Worm (Caenorhabditis elegans) whole organism, L1 larva: Measurements from ENCODE around the gene nhl-2.
A peak's percentile ranks its signal among the peaks of the same experiment; 100 is the strongest.

Experiments
- C16A3.4 ChIP-seq: fragments of 150-350 bp; optimal IDR thresholded peaks from 2 replicates; lab custom pipeline; 2014; ENCODE audit warnings: missing biosample characterization, missing genetic modification characterization
- Y116A8C.19 ChIP-seq: sonication (generic microtip); optimal IDR thresholded peaks from 2 replicates; lab custom pipeline; 2016; ENCODE audit warnings: missing compliant biosample characterization, missing genetic modification characterization, borderline replicate concordance
- aha-1 ChIP-seq: fragments of 150-350 bp; optimal IDR thresholded peaks from 2 replicates; lab custom pipeline; 2014; ENCODE audit warnings: missing biosample characterization, missing genetic modification characterization
- alr-1 ChIP-seq: fragments of 200-800 bp; sonication (Bioruptor generic); optimal IDR thresholded peaks from 2 replicates; lab custom pipeline; 2018; ENCODE audit warnings: borderline replicate concordance, mild to moderate bottlenecking, missing genetic modification characterization, missing compliant biosample characterization
- blmp-1 ChIP-seq: fragments of 150-350 bp; optimal IDR thresholded peaks from 2 replicates; lab custom pipeline; 2014; ENCODE audit warnings: missing biosample characterization, missing genetic modification characterization
- ceh-88 ChIP-seq: fragments of 200-800 bp; sonication (Bioruptor generic); IDR thresholded peaks from 2 replicates; pipeline ENCODE4 v1.3.6; 2022; ENCODE audit warnings: missing genetic modification characterization, missing compliant biosample characterization
- ceh-90 ChIP-seq: sonication (generic microtip); optimal IDR thresholded peaks from 2 replicates; lab custom pipeline; 2016; ENCODE audit warnings: missing genetic modification characterization, missing compliant biosample characterization
- dpl-1 ChIP-seq, 3 experiments: fragments of 150-350 bp in 2 of 3; sonication (generic microtip) in 1 of 3; optimal IDR thresholded peaks; 2 replicates each; lab custom pipeline; 2014 to 2017; ENCODE audit warnings: missing biosample characterization in 3 of 3, missing genetic modification characterization in 3 of 3, missing genetic modification reagents in 3 of 3
- efl-1 ChIP-seq, 4 experiments: fragments of 150-350 bp; optimal IDR thresholded peaks in 3 of 4; peaks in 1 of 4; 1 replicate in 1 of 4; 2 replicates in 3 of 4; lab custom pipeline; 2014; ENCODE audit warnings: missing biosample characterization in 2 of 4, missing genetic modification characterization in 2 of 4, missing genetic modification reagents in 2 of 4
- efl-3 ChIP-seq: fragments of 200-800 bp; sonication (Bioruptor generic); optimal IDR thresholded peaks from 2 replicates; lab custom pipeline; 2018; ENCODE audit warnings: mild to moderate bottlenecking, missing genetic modification characterization, missing compliant biosample characterization
- egl-13 ChIP-seq: sonication (generic microtip); optimal IDR thresholded peaks from 2 replicates; lab custom pipeline; 2016; ENCODE audit warnings: missing genotype, missing genetic modification reagents, missing genetic modification characterization, missing compliant biosample characterization
- elt-2 ChIP-seq: sonication (generic microtip); optimal IDR thresholded peaks from 2 replicates; lab custom pipeline; 2016; ENCODE audit warnings: missing genetic modification characterization, mild to moderate bottlenecking, inconsistent platforms, missing compliant biosample characterization, missing genetic modification reagents
- elt-3 ChIP-seq, 6 experiments: fragments of 150-350 bp in 1 of 6; sonication (generic microtip); optimal IDR thresholded peaks; 2 replicates each; lab custom pipeline; 2017 to 2018; ENCODE audit warnings: missing biosample characterization in 6 of 6, missing genetic modification characterization in 6 of 6, inconsistent platforms in 1 of 6
- fkh-10 ChIP-seq: sonication (generic microtip); optimal IDR thresholded peaks from 2 replicates; lab custom pipeline; 2017; ENCODE audit warnings: missing biosample characterization, missing genetic modification reagents, missing genetic modification characterization
- fkh-4 ChIP-seq: sonication (generic microtip); optimal IDR thresholded peaks from 2 replicates; lab custom pipeline; 2016; ENCODE audit warnings: missing compliant biosample characterization, missing genetic modification characterization, borderline replicate concordance
- fkh-8 ChIP-seq: sonication (generic microtip); optimal IDR thresholded peaks from 2 replicates; lab custom pipeline; 2016; ENCODE audit warnings: mild to moderate bottlenecking, missing genetic modification characterization, missing compliant biosample characterization
- fos-1 ChIP-seq: fragments of 150-350 bp; optimal IDR thresholded peaks from 2 replicates; lab custom pipeline; 2014; ENCODE audit warnings: missing biosample characterization, missing genetic modification characterization
- hlh-17 ChIP-seq: fragments of 200-800 bp; sonication (Bioruptor generic); optimal IDR thresholded peaks from 2 replicates; lab custom pipeline; 2018; ENCODE audit warnings: missing genetic modification characterization, mild to moderate bottlenecking, missing compliant biosample characterization, moderate library complexity, borderline replicate concordance
- hlh-4 ChIP-seq: sonication (generic microtip); optimal IDR thresholded peaks from 2 replicates; lab custom pipeline; 2016; ENCODE audit warnings: mild to moderate bottlenecking, missing genetic modification characterization, missing compliant biosample characterization
- irx-1 ChIP-seq: sonication (generic microtip); optimal IDR thresholded peaks from 2 replicates; lab custom pipeline; 2016; ENCODE audit warnings: missing genetic modification characterization, missing compliant biosample characterization
- isw-1 ChIP-seq: fragments of 200-800 bp; sonication (Bioruptor generic); IDR thresholded peaks from 2 replicates; pipeline ENCODE4 v1.3.6; 2022; ENCODE audit warnings: missing genetic modification characterization, missing compliant biosample characterization
- lin-13 ChIP-seq: fragments of 150-350 bp; optimal IDR thresholded peaks from 2 replicates; lab custom pipeline; 2014; ENCODE audit warnings: missing biosample characterization, missing genetic modification reagents, missing genetic modification characterization
- lin-14 ChIP-seq: fragments of 200-800 bp; sonication (Bioruptor generic); optimal IDR thresholded peaks from 2 replicates; lab custom pipeline; 2018; ENCODE audit warnings: mild to moderate bottlenecking, missing genetic modification characterization, moderate library complexity, missing compliant biosample characterization
- lin-15B ChIP-seq: fragments of 150-350 bp; sonication (generic microtip); optimal IDR thresholded peaks from 3 replicates; lab custom pipeline; 2014; ENCODE audit warnings: missing biosample characterization, missing genetic modification characterization
- lin-35 ChIP-seq, 2 experiments: fragments of 150-350 bp; optimal IDR thresholded peaks; 2 replicates each; lab custom pipeline; 2014; ENCODE audit warnings: missing biosample characterization in 2 of 2, missing genetic modification characterization in 2 of 2, missing genetic modification reagents in 2 of 2
- lir-3 ChIP-seq: sonication (generic microtip); optimal IDR thresholded peaks from 2 replicates; lab custom pipeline; 2016; ENCODE audit warnings: mild to moderate bottlenecking, missing genetic modification characterization, moderate library complexity, missing compliant biosample characterization; ENCODE audit not compliant: poor library complexity
- lsy-2 ChIP-seq, 2 experiments: fragments of 150-350 bp; optimal IDR thresholded peaks; 2 replicates each; lab custom pipeline; 2014; ENCODE audit warnings: missing biosample characterization in 2 of 2, missing genetic modification characterization in 2 of 2
- mep-1 ChIP-seq: fragments of 150-350 bp; optimal IDR thresholded peaks from 2 replicates; lab custom pipeline; 2014; ENCODE audit warnings: missing biosample characterization, missing genetic modification characterization
- nhr-20 ChIP-seq: sonication (generic microtip); optimal IDR thresholded peaks from 2 replicates; lab custom pipeline; 2016; ENCODE audit warnings: mild to moderate bottlenecking, missing genetic modification characterization, missing compliant biosample characterization
- nhr-47 ChIP-seq: sonication (generic microtip); optimal IDR thresholded peaks from 2 replicates; lab custom pipeline; 2016; ENCODE audit warnings: mild to moderate bottlenecking, missing genetic modification characterization, moderate library complexity, missing compliant biosample characterization
- nhr-71 ChIP-seq: sonication (generic microtip); optimal IDR thresholded peaks from 2 replicates; lab custom pipeline; 2016; ENCODE audit warnings: mild to moderate bottlenecking, missing genetic modification characterization, moderate library complexity, missing compliant biosample characterization
- nhr-77 ChIP-seq: fragments of 150-350 bp; optimal IDR thresholded peaks from 2 replicates; lab custom pipeline; 2014; ENCODE audit warnings: missing biosample characterization, missing genetic modification characterization
- nhr-84 ChIP-seq: sonication (generic microtip); optimal IDR thresholded peaks from 2 replicates; lab custom pipeline; 2017; ENCODE audit warnings: missing biosample characterization, missing genetic modification characterization
- nhr-90 ChIP-seq: sonication (generic microtip); optimal IDR thresholded peaks from 2 replicates; lab custom pipeline; 2016; ENCODE audit warnings: mild to moderate bottlenecking, missing genetic modification characterization, missing compliant biosample characterization; ENCODE audit not compliant: poor library complexity
- pag-3 ChIP-seq: sonication (generic microtip); optimal IDR thresholded peaks from 2 replicates; lab custom pipeline; 2017; ENCODE audit warnings: missing genetic modification characterization, mild to moderate bottlenecking, missing compliant biosample characterization, antibody characterized with exemption, borderline replicate concordance; ENCODE audit not compliant: insufficient read depth
- pax-3 ChIP-seq: fragments of 200-800 bp; sonication (Bioruptor generic); optimal IDR thresholded peaks from 2 replicates; lab custom pipeline; 2018; ENCODE audit warnings: mild to moderate bottlenecking, missing genetic modification characterization, moderate library complexity, missing compliant biosample characterization
- rnt-1 ChIP-seq: sonication (generic microtip); optimal IDR thresholded peaks from 2 replicates; lab custom pipeline; 2016; ENCODE audit warnings: mild to moderate bottlenecking, missing genetic modification characterization, moderate library complexity, missing compliant biosample characterization
- snu-23 ChIP-seq: sonication (generic microtip); optimal IDR thresholded peaks from 2 replicates; lab custom pipeline; 2016; ENCODE audit warnings: missing genetic modification characterization, missing compliant biosample characterization
- sox-4 ChIP-seq: sonication (generic microtip); optimal IDR thresholded peaks from 2 replicates; lab custom pipeline; 2016; ENCODE audit warnings: missing genetic modification characterization, missing compliant biosample characterization
- sptf-1 ChIP-seq: fragments of 150-350 bp; optimal IDR thresholded peaks from 2 replicates; lab custom pipeline; 2014; ENCODE audit warnings: missing biosample characterization, missing genetic modification characterization
- sup-37 ChIP-seq: fragments of 200-800 bp; sonication (Bioruptor generic); optimal IDR thresholded peaks from 2 replicates; lab custom pipeline; 2018; ENCODE audit warnings: mild to moderate bottlenecking, missing genetic modification characterization, missing compliant biosample characterization
- swsn-7 ChIP-seq: sonication (generic microtip); optimal IDR thresholded peaks from 2 replicates; lab custom pipeline; 2016; ENCODE audit warnings: missing genetic modification characterization, missing compliant biosample characterization
- tbx-2 ChIP-seq: sonication (generic microtip); optimal IDR thresholded peaks from 2 replicates; lab custom pipeline; 2016; ENCODE audit warnings: missing genetic modification characterization, missing compliant biosample characterization
- unc-130 ChIP-seq: fragments of 150-350 bp; optimal IDR thresholded peaks from 2 replicates; lab custom pipeline; 2017; ENCODE audit warnings: missing biosample characterization, missing genetic modification characterization, inconsistent platforms
- unc-62 ChIP-seq: fragments of 150-350 bp; optimal IDR thresholded peaks from 2 replicates; lab custom pipeline; 2014; ENCODE audit warnings: missing biosample characterization, missing genetic modification reagents, missing genetic modification characterization
- unc-86 ChIP-seq: sonication (generic microtip); optimal IDR thresholded peaks from 2 replicates; lab custom pipeline; 2016; ENCODE audit warnings: missing genetic modification characterization, missing compliant biosample characterization
- unc-98 ChIP-seq: fragments of 200-800 bp; sonication (Bioruptor generic); IDR thresholded peaks from 2 replicates; pipeline ENCODE4 v1.3.6; 2022; ENCODE audit warnings: missing genetic modification characterization, missing compliant biosample characterization
- zag-1 ChIP-seq: fragments of 150-350 bp; optimal IDR thresholded peaks from 2 replicates; lab custom pipeline; 2014; ENCODE audit warnings: missing biosample characterization, missing genetic modification characterization
- ztf-11 ChIP-seq, 2 experiments: sonication (generic microtip); optimal IDR thresholded peaks; 2 replicates each; lab custom pipeline; 2016 to 2017; ENCODE audit warnings: missing genetic modification characterization in 2 of 2, missing biosample characterization in 1 of 2, missing compliant biosample characterization in 1 of 2

The nhl-2 gene

ce11 chrIII:4906365-4906764, 7.5 kb upstream of the nhl-2 start (continued):
- TF ChIP-seq pag-3 (tag; lab: Kevin White, UChicago): no peak
- no peak for TF ChIP-seq zag-1 (tag; lab: Kevin White, UChicago)
- TF ChIP-seq blmp-1 (tag; lab: Kevin White, UChicago): peak; percentile 63
- no peak for TF ChIP-seq ceh-90 (tag; lab: Kevin White, UChicago)

ce11 chrIII:4905405-4905804, 6.5 kb upstream of the nhl-2 start, which contains the start of gene F26F4.8:
Gene F26F4.8 (minus strand): TSS chrIII:4905473.
- no peak for TF ChIP-seq C16A3.4 (tag; lab: Kevin White, UChicago)
- no peak for TF ChIP-seq nhr-84 (tag; lab: Kevin White, UChicago)
- TF ChIP-seq swsn-7 (tag; lab: Kevin White, UChicago): peak; percentile 19
- TF ChIP-seq pax-3 (tag; lab: Kevin White, UChicago): peak; percentile 69
- no peak for TF ChIP-seq elt-2 (tag; lab: Kevin White, UChicago)
- TF ChIP-seq mep-1 (tag; lab: Kevin White, UChicago): peak; percentile 39
- peak; percentile 52 to 84 (median 73) for TF ChIP-seq dpl-1 (GFP tag; optimal IDR thresholded peaks at IDR 0.05; lab: Kevin White, UChicago)
- no peak for TF ChIP-seq unc-62
- peak; percentile 46 for TF ChIP-seq nhr-20 (tag; lab: Kevin White, UChicago)
- peak; percentile 37 for TF ChIP-seq isw-1 (GFP tag; lab: Robert Waterston, UW)
- TF ChIP-seq unc-98 (GFP tag; lab: Robert Waterston, UW): peak; percentile 65
- TF ChIP-seq egl-13: peak; percentile 61
- no peak for TF ChIP-seq sup-37 (GFP tag; lab: Kevin White, UChicago)
- peak; percentile 46 for TF ChIP-seq sox-4
- TF ChIP-seq snu-23 (GFP tag; lab: Kevin White, UChicago): peak; percentile 26
- peak; percentile 68 for TF ChIP-seq nhr-71 (tag; lab: Kevin White, UChicago)
- TF ChIP-seq ceh-90 (tag; lab: Kevin White, UChicago): peak; percentile 94
- TF ChIP-seq ceh-88 (GFP tag; lab: Robert Waterston, UW): no peak
- peak; percentile 66 for TF ChIP-seq nhr-47
- TF ChIP-seq lsy-2 (tag; optimal IDR thresholded peaks at IDR 0.05; lab: Kevin White, UChicago): peak; percentile 35 to 51
- peak; percentile 30 for TF ChIP-seq lin-15B (tag; lab: Kevin White, UChicago)
- TF ChIP-seq fkh-4 (tag; lab: Kevin White, UChicago): peak; percentile 88
- TF ChIP-seq rnt-1: peak; percentile 59
- TF ChIP-seq fkh-10: no peak
- TF ChIP-seq hlh-4 (tag; lab: Kevin White, UChicago): no peak
- peak; percentile 73 for TF ChIP-seq pag-3 (tag; lab: Kevin White, UChicago)
- TF ChIP-seq Y116A8C.19: peak; percentile 5
- TF ChIP-seq sptf-1 (tag; lab: Kevin White, UChicago): no peak
- TF ChIP-seq fkh-8 (tag; lab: Kevin White, UChicago): peak; percentile 57
- no peak for TF ChIP-seq fos-1 (tag; lab: Kevin White, UChicago)
- TF ChIP-seq nhr-90 (tag; lab: Kevin White, UChicago): peak; percentile 63
- no peak for TF ChIP-seq hlh-17
- TF ChIP-seq lir-3 (tag; lab: Kevin White, UChicago): peak; percentile 82
- peak; percentile 64 for TF ChIP-seq lin-14 (GFP tag; lab: Kevin White, UChicago)
- TF ChIP-seq lin-35 (GFP tag; optimal IDR thresholded peaks at IDR 0.05; lab: Kevin White, UChicago): peak; percentile 77 to 83
- TF ChIP-seq elt-3 (tag; optimal IDR thresholded peaks at IDR 0.05; lab: Kevin White, UChicago): no peak
- no peak for TF ChIP-seq lin-13 (GFP tag; lab: Kevin White, UChicago)
- TF ChIP-seq alr-1: no peak
- peak; percentile 26 for TF ChIP-seq unc-86 (tag; lab: Kevin White, UChicago)
- peak in 1 of 2 experiments; percentile 68 for TF ChIP-seq ztf-11 (tag; optimal IDR thresholded peaks at IDR 0.05; lab: Kevin White, UChicago)
- TF ChIP-seq nhr-77 (tag; lab: Kevin White, UChicago): no peak
- no peak for TF ChIP-seq efl-3
- TF ChIP-seq tbx-2: peak; percentile 70
- peak; percentile 88 for TF ChIP-seq irx-1 (tag; lab: Kevin White, UChicago)
- TF ChIP-seq efl-1 (optimal IDR thresholded peaks at IDR 0.05; lab: Kevin White, UChicago): peak; percentile 61 to 76
- TF ChIP-seq efl-1 (GFP tag; optimal IDR thresholded peaks at IDR 0.05 in 1 of 2; lab: Kevin White, UChicago): peak; percentile 84 to 98
- TF ChIP-seq unc-130 (tag; lab: Kevin White, UChicago): no peak
- TF ChIP-seq aha-1 (tag; lab: Kevin White, UChicago): no peak
